Fruit fly (Drosophila melanogaster) whole organism, wandering third instar larva: ENCODE data around the gene shf.

Experiments used
- HLH106 ChIP-seq: fragments of 200-800 bp; optimal IDR thresholded peaks from 3 replicates; lab custom pipeline; 2019; ENCODE audit warnings: missing biosample characterization, mild to moderate bottlenecking, missing genetic modification characterization, moderate library complexity
- Mio ChIP-seq: sonication (Bioruptor generic); optimal IDR thresholded peaks from 2 replicates; lab custom pipeline; 2016; ENCODE audit warnings: missing biosample characterization, missing genetic modification characterization
- Myc ChIP-seq: fragments of >200 bp; optimal IDR thresholded peaks from 2 replicates; lab custom pipeline; 2017
- OdsH ChIP-seq: fragments of 200-800 bp; sonication (Bioruptor generic); optimal IDR thresholded peaks from 2 replicates; lab custom pipeline; 2016; ENCODE audit warnings: missing biosample characterization, mild to moderate bottlenecking, missing genetic modification characterization
- Rel ChIP-seq, 2 experiments: fragments of 200-800 bp; sonication (Bioruptor generic) in 1 of 2; optimal IDR thresholded peaks; 2 replicates in 1 of 2; 3 replicates in 1 of 2; lab custom pipeline; 2016 to 2019; ENCODE audit warnings: mild to moderate bottlenecking in 2 of 2, missing biosample characterization in 2 of 2, missing genetic modification characterization in 2 of 2, moderate library complexity in 1 of 2
- brk ChIP-seq: fragments of 200-800 bp; sonication (Bioruptor generic); optimal IDR thresholded peaks from 2 replicates; lab custom pipeline; 2016; ENCODE audit warnings: missing biosample characterization, mild to moderate bottlenecking, missing genetic modification characterization
- fru ChIP-seq: fragments of 200-800 bp; sonication (Bioruptor generic); optimal IDR thresholded peaks from 3 replicates; lab custom pipeline; 2016; ENCODE audit warnings: missing biosample characterization, mild to moderate bottlenecking, missing genetic modification characterization
- h ChIP-seq: fragments of 200-800 bp; sonication (Bioruptor generic); optimal IDR thresholded peaks from 3 replicates; lab custom pipeline; 2016; ENCODE audit warnings: missing biosample characterization, mild to moderate bottlenecking, missing genetic modification characterization
- jim ChIP-seq: fragments of 175-275, 200-325 bp; sonication (Bioruptor generic); optimal IDR thresholded peaks from 2 replicates; lab custom pipeline; 2016; ENCODE audit warnings: missing biosample characterization, mild to moderate bottlenecking, missing genetic modification characterization
- psq ChIP-seq: fragments of 200-800 bp; sonication (Bioruptor generic); optimal IDR thresholded peaks from 3 replicates; lab custom pipeline; 2017; ENCODE audit warnings: missing biosample characterization, mild to moderate bottlenecking, missing genetic modification characterization, moderate library complexity
- usp ChIP-seq: fragments of >200 bp; optimal IDR thresholded peaks from 2 replicates; lab custom pipeline; 2017; ENCODE audit warnings: missing biosample characterization, missing genetic modification characterization

DNA sequence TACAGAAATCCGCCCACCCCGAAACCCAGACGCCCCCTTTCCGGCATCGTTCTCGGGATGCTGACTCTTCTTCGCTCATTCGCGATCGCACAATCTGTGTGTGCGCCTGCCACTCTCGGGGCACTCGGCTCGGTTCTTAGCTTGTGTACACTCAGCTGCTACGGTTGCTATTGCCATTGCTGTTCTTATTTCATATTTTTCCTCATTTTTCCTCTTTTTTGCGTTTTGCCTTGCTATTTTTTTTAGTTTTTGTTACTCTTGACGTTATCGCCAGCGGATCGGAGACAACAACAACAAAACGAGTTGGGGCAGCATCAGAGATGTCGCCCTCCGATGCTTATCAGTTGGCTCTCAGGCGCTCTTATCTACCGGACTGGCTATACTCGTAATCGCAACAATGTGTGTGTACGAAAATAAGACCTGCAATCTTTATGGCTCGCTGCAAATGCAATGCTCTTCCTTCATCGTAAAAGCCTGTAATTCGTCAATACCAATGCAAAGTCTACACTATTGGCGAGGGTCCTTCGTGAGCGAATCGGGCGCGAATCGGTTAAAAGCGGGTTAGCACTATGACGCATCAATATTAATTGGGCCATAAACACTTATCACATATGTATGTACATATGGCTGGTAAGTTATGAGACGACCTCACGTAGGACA lies 48.7 kb downstream of the shf start:
- TF ChIP-seq h (GFP tag; lab: Kevin White, UChicago) (no peak), OdsH (no peak), brk (no peak), usp (GFP tag; lab: Kevin White, UChicago) (no peak), Rel (GFP tag; optimal IDR thresholded peaks at IDR 0.05; lab: Kevin White, UChicago) (no peak), Rel (tag; optimal IDR thresholded peaks at IDR 0.05; lab: Kevin White, UChicago) (no peak), Mio (no peak), fru (GFP tag; lab: Kevin White, UChicago) (no peak), HLH106 (no peak), psq (no peak), jim (no peak), Myc (no peak)
